Fruit fly (Drosophila melanogaster) whole organism, wandering third instar larva: Measurements from ENCODE around the gene neo.
A peak's percentile ranks its signal among the peaks of the same experiment; 100 is the strongest.

Experiments used
- Abd-B ChIP-seq: fragments of >200 bp; optimal IDR thresholded peaks from 2 replicates; lab custom pipeline; 2017; ENCODE audit warnings: missing biosample characterization, missing genetic modification characterization
- CG32264 ChIP-seq: fragments of 200-800 bp; sonication (Bioruptor generic); optimal IDR thresholded peaks from 2 replicates; lab custom pipeline; 2016; ENCODE audit warnings: missing biosample characterization, missing genetic modification characterization
- CG9705 ChIP-seq: fragments of 200-800 bp; sonication (Bioruptor generic); optimal IDR thresholded peaks from 2 replicates; lab custom pipeline; 2018; ENCODE audit warnings: missing biosample characterization, mild to moderate bottlenecking, missing genetic modification characterization
- CrebA ChIP-seq: fragments of 200-800 bp; sonication (Bioruptor generic); optimal IDR thresholded peaks from 2 replicates; lab custom pipeline; 2016; ENCODE audit warnings: missing biosample characterization, mild to moderate bottlenecking, missing genetic modification characterization, borderline replicate concordance
- Dfd ChIP-seq: fragments of >200 bp; optimal IDR thresholded peaks from 2 replicates; lab custom pipeline; 2017; ENCODE audit warnings: missing biosample characterization, missing genetic modification characterization
- Dif ChIP-seq: fragments of 200-275, 200-300 bp; sonication (Bioruptor generic); optimal IDR thresholded peaks from 2 replicates; lab custom pipeline; 2018; ENCODE audit warnings: missing biosample characterization, missing genetic modification characterization; ENCODE audit not compliant: partially characterized antibody
- GATAd ChIP-seq: sonication (Bioruptor generic); optimal IDR thresholded peaks from 2 replicates; lab custom pipeline; 2016; ENCODE audit warnings: missing biosample characterization, missing genetic modification characterization
- HLH106 ChIP-seq: fragments of 200-800 bp; optimal IDR thresholded peaks from 3 replicates; lab custom pipeline; 2019; ENCODE audit warnings: missing biosample characterization, mild to moderate bottlenecking, missing genetic modification characterization, moderate library complexity
- Hnf4 ChIP-seq: fragments of 200-800 bp; sonication (Bioruptor generic); optimal IDR thresholded peaks from 2 replicates; lab custom pipeline; 2016; ENCODE audit warnings: missing biosample characterization, mild to moderate bottlenecking, missing genetic modification characterization
- Hr78 ChIP-seq: fragments of >200 bp; optimal IDR thresholded peaks from 2 replicates; lab custom pipeline; 2017; ENCODE audit warnings: missing biosample characterization, missing genetic modification characterization
- Hr83 ChIP-seq: fragments of 200-300 bp; sonication (Bioruptor generic); optimal IDR thresholded peaks from 2 replicates; lab custom pipeline; 2016; ENCODE audit warnings: missing biosample characterization, mild to moderate bottlenecking, missing genetic modification characterization, moderate library complexity; ENCODE audit not compliant: poor library complexity, severe bottlenecking
- Jra ChIP-seq: sonication (Bioruptor generic); optimal IDR thresholded peaks from 2 replicates; lab custom pipeline; 2016; ENCODE audit warnings: missing biosample characterization, missing genetic modification characterization
- Myc ChIP-seq: fragments of >200 bp; optimal IDR thresholded peaks from 2 replicates; lab custom pipeline; 2017
- N ChIP-seq: fragments of >200 bp; optimal IDR thresholded peaks from 2 replicates; lab custom pipeline; 2018; ENCODE audit warnings: missing biosample characterization, missing external identifiers, missing genetic modification characterization
- OdsH ChIP-seq: fragments of 200-800 bp; sonication (Bioruptor generic); optimal IDR thresholded peaks from 2 replicates; lab custom pipeline; 2016; ENCODE audit warnings: missing biosample characterization, mild to moderate bottlenecking, missing genetic modification characterization
- Rel ChIP-seq, 2 experiments: fragments of 200-800 bp; sonication (Bioruptor generic) in 1 of 2; optimal IDR thresholded peaks; 2 replicates in 1 of 2; 3 replicates in 1 of 2; lab custom pipeline; 2016 to 2019; ENCODE audit warnings: mild to moderate bottlenecking in 2 of 2, missing biosample characterization in 2 of 2, missing genetic modification characterization in 2 of 2, moderate library complexity in 1 of 2
- Vsx2 ChIP-seq: fragments of 200-300, 225-300 bp; sonication (Bioruptor generic); optimal IDR thresholded peaks from 2 replicates; lab custom pipeline; 2018; ENCODE audit warnings: missing biosample characterization, missing genetic modification characterization; ENCODE audit not compliant: partially characterized antibody
- br ChIP-seq: fragments of 200-800 bp; sonication (Bioruptor generic); optimal IDR thresholded peaks from 2 replicates; lab custom pipeline; 2016; ENCODE audit warnings: missing biosample characterization, missing genetic modification characterization
- dl ChIP-seq, 2 experiments: fragments of 175-275, 200-275 bp in 1 of 2; fragments of 200-275 bp in 1 of 2; sonication (Bioruptor generic); optimal IDR thresholded peaks; lab custom pipeline; 2018; ENCODE audit warnings: mild to moderate bottlenecking in 2 of 2, missing biosample characterization in 2 of 2, missing genetic modification characterization in 2 of 2, moderate library complexity in 2 of 2; ENCODE audit not compliant: partially characterized antibody in 2 of 2, insufficient read depth in 1 of 2
- dmrt93B ChIP-seq: fragments of 200-800 bp; sonication (Bioruptor generic); optimal IDR thresholded peaks from 2 replicates; lab custom pipeline; 2018; ENCODE audit warnings: missing biosample characterization, mild to moderate bottlenecking, missing genetic modification characterization
- dsf ChIP-seq: sonication (Bioruptor generic); optimal IDR thresholded peaks from 2 replicates; lab custom pipeline; 2016; ENCODE audit warnings: missing biosample characterization, missing genetic modification characterization, borderline replicate concordance
- ey ChIP-seq: fragments of 200-800 bp; sonication (Bioruptor generic); optimal IDR thresholded peaks from 2 replicates; lab custom pipeline; 2016; ENCODE audit warnings: missing biosample characterization, missing genetic modification characterization
- foxo ChIP-seq, 2 experiments: fragments of 200-800 bp; sonication (Bioruptor generic); optimal IDR thresholded peaks; 2 replicates in 1 of 2; 3 replicates in 1 of 2; lab custom pipeline; 2016 to 2017; ENCODE audit warnings: missing biosample characterization in 2 of 2, missing genetic modification characterization in 2 of 2
- fru ChIP-seq: fragments of 200-800 bp; sonication (Bioruptor generic); optimal IDR thresholded peaks from 3 replicates; lab custom pipeline; 2016; ENCODE audit warnings: missing biosample characterization, mild to moderate bottlenecking, missing genetic modification characterization
- pan ChIP-seq: fragments of >200 bp; optimal IDR thresholded peaks from 2 replicates; lab custom pipeline; 2017
- psq ChIP-seq: fragments of 200-800 bp; sonication (Bioruptor generic); optimal IDR thresholded peaks from 3 replicates; lab custom pipeline; 2017; ENCODE audit warnings: missing biosample characterization, mild to moderate bottlenecking, missing genetic modification characterization, moderate library complexity
- rgr ChIP-seq: fragments of 200-800 bp; sonication (Bioruptor generic); optimal IDR thresholded peaks from 3 replicates; lab custom pipeline; 2016; ENCODE audit warnings: missing biosample characterization, mild to moderate bottlenecking, missing genetic modification characterization
- sage ChIP-seq: fragments of 200-800 bp; sonication (Bioruptor generic); optimal IDR thresholded peaks from 2 replicates; lab custom pipeline; 2016; ENCODE audit warnings: missing biosample characterization, mild to moderate bottlenecking, missing genetic modification characterization
- sv ChIP-seq: fragments of 200-800 bp; sonication (Bioruptor generic); optimal IDR thresholded peaks from 3 replicates; lab custom pipeline; 2016; ENCODE audit warnings: missing biosample characterization, missing genetic modification characterization
- tai ChIP-seq: sonication (Bioruptor generic); optimal IDR thresholded peaks from 2 replicates; lab custom pipeline; 2016; ENCODE audit warnings: missing biosample characterization, missing genetic modification characterization
- usp ChIP-seq: fragments of >200 bp; optimal IDR thresholded peaks from 2 replicates; lab custom pipeline; 2017; ENCODE audit warnings: missing biosample characterization, missing genetic modification characterization
- woc ChIP-seq: sonication (Bioruptor generic); optimal IDR thresholded peaks from 2 replicates; lab custom pipeline; 2016; ENCODE audit warnings: missing biosample characterization, mild to moderate bottlenecking, missing genetic modification characterization

Gene neo

dm6 chr3R:29818434-29819268 lies at the start of gene neo:
TSS of gene neo (plus strand) at chr3R:29819131.
- TF ChIP-seq ey (GFP tag; lab: Kevin White, UChicago): no peak
- TF ChIP-seq CG9705 (GFP tag; lab: Kevin White, UChicago): no peak
- no peak for TF ChIP-seq Abd-B (GFP tag; lab: Kevin White, UChicago)
- no peak for TF ChIP-seq usp (GFP tag; lab: Kevin White, UChicago)
- TF ChIP-seq GATAd (GFP tag; lab: Kevin White, UChicago): no peak
- no peak for TF ChIP-seq dsf
- TF ChIP-seq Rel (GFP tag; optimal IDR thresholded peaks at IDR 0.05; lab: Kevin White, UChicago): no peak
- no peak for TF ChIP-seq Rel (tag; optimal IDR thresholded peaks at IDR 0.05; lab: Kevin White, UChicago)
- no peak for TF ChIP-seq OdsH (GFP tag; lab: Kevin White, UChicago)
- no peak for TF ChIP-seq fru (GFP tag; lab: Kevin White, UChicago)
- no peak for TF ChIP-seq dmrt93B (GFP tag; lab: Kevin White, UChicago)
- TF ChIP-seq rgr (GFP tag; lab: Kevin White, UChicago): no peak
- TF ChIP-seq sv (GFP tag; lab: Kevin White, UChicago): no peak

dm6 chr3R:29770930-29771329 lies 48.0 kb upstream of the neo start:
- TF ChIP-seq CG32264 (GFP tag; lab: Kevin White, UChicago) (no peak), Rel (GFP tag; optimal IDR thresholded peaks at IDR 0.05; lab: Kevin White, UChicago) (no peak), Rel (tag; optimal IDR thresholded peaks at IDR 0.05; lab: Kevin White, UChicago) (no peak), Hr83 (no peak), CrebA (GFP tag; lab: Kevin White, UChicago) (no peak), Dif (no peak), usp (GFP tag; lab: Kevin White, UChicago) (no peak), Myc (lab: Kevin White, UChicago) (no peak), Jra (GFP tag; lab: Kevin White, UChicago) (no peak), Dfd (GFP tag; lab: Kevin White, UChicago) (no peak)

DNA sequence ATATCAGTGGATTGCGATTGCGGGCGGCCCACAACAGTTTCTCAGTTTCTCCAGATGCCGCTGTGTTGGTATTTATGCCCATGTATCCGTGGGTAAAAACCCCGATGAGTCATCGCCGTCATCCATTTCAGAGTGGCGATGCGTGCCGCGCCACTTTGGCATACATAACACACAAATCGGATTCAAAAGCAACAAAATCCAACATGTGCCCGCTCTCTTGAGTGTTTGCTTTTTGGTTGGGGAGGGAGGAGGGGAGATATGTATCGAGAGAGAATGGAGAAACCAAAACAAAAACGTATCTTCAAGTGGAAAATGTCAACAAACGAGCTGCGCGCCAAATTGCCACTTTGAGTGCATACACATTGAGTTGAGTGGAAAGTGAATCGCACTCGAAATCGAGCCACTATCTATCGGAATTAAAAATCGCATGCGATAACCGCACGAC lies 47.3 kb upstream of the neo start:
- TF ChIP-seq GATAd (GFP tag; lab: Kevin White, UChicago) (no peak), N (no peak), Hr78 (GFP tag; lab: Kevin White, UChicago) (no peak), Myc (lab: Kevin White, UChicago) (no peak), Dif (no peak), CG32264 (GFP tag; lab: Kevin White, UChicago) (no peak), CrebA (GFP tag; lab: Kevin White, UChicago) (peak; percentile 45), usp (GFP tag; lab: Kevin White, UChicago) (no peak), Rel (GFP tag; optimal IDR thresholded peaks at IDR 0.05; lab: Kevin White, UChicago) (no peak), Rel (tag; optimal IDR thresholded peaks at IDR 0.05; lab: Kevin White, UChicago) (peak; percentile 82)

dm6 chr3R:29772090-29772794 lies 46.7 kb upstream of the neo start:
- TF ChIP-seq Hnf4 (no peak), dmrt93B (GFP tag; lab: Kevin White, UChicago) (peak; percentile 70), Dfd (GFP tag; lab: Kevin White, UChicago) (no peak), tai (GFP tag; lab: Kevin White, UChicago) (peak; percentile 36), CG9705 (GFP tag; lab: Kevin White, UChicago) (peak; percentile 47), Hr83 (peak; percentile 55), Jra (GFP tag; lab: Kevin White, UChicago) (no peak), pan (lab: Kevin White, UChicago) (no peak), dl (GFP tag; optimal IDR thresholded peaks at IDR 0.05; lab: Kevin White, UChicago; ENCODE audit: insufficient read depth in 1 of 2, partially characterized antibody in 2 of 2) (peak; percentile 91 to 92), Myc (lab: Kevin White, UChicago) (peak; percentile 29), HLH106 (tag; lab: Kevin White, UChicago) (peak; percentile 63), sage (no peak), woc (peak; percentile 72), ey (GFP tag; lab: Kevin White, UChicago) (no peak), rgr (GFP tag; lab: Kevin White, UChicago) (no peak), N (no peak), usp (GFP tag; lab: Kevin White, UChicago) (no peak), Hr78 (GFP tag; lab: Kevin White, UChicago) (no peak), foxo (GFP tag; optimal IDR thresholded peaks at IDR 0.05; lab: Kevin White, UChicago) (peak in 1 of 2 experiments; percentile 27), psq (peak; percentile 94), br (GFP tag; lab: Kevin White, UChicago) (peak; percentile 2), CG32264 (GFP tag; lab: Kevin White, UChicago) (no peak), sv (GFP tag; lab: Kevin White, UChicago) (no peak), Abd-B (GFP tag; lab: Kevin White, UChicago) (no peak), Dif (peak; percentile 93), fru (GFP tag; lab: Kevin White, UChicago) (peak; percentile 7), dsf (no peak), Vsx2 (GFP tag; lab: Kevin White, UChicago) (peak; percentile 32)
- TF ChIP-seq, all 38 proteins: peak for 14
